Worm (Caenorhabditis elegans) whole organism, early embryonic: ENCODE measurements around the gene bud-31.

ENCODE experiments used
- B0310.2 ChIP-seq: sonication (generic microtip); optimal IDR thresholded peaks from 2 replicates; lab custom pipeline; 2016; ENCODE audit warnings: mild to moderate bottlenecking, missing genetic modification characterization, missing compliant biosample characterization
- F13C5.2 ChIP-seq: sonication (generic microtip); optimal IDR thresholded peaks from 2 replicates; lab custom pipeline; 2017; ENCODE audit warnings: mild to moderate bottlenecking, missing genetic modification characterization, inconsistent platforms, missing compliant biosample characterization
- aly-1 ChIP-seq: sonication (generic microtip); optimal IDR thresholded peaks from 2 replicates; lab custom pipeline; 2016; ENCODE audit warnings: missing genetic modification characterization, missing compliant biosample characterization
- ama-1 ChIP-seq: fragments of 150-350 bp; optimal IDR thresholded peaks from 2 replicates; lab custom pipeline; 2014
- ceh-13 ChIP-seq: fragments of 200-800 bp; sonication (Bioruptor generic); optimal IDR thresholded peaks from 2 replicates; lab custom pipeline; 2018; ENCODE audit warnings: mild to moderate bottlenecking, missing genetic modification characterization, missing compliant biosample characterization
- ceh-36 ChIP-seq: sonication (generic microtip); optimal IDR thresholded peaks from 2 replicates; lab custom pipeline; 2016; ENCODE audit warnings: missing genetic modification characterization, inconsistent platforms, missing compliant biosample characterization
- ets-7 ChIP-seq: sonication (generic microtip); optimal IDR thresholded peaks from 2 replicates; lab custom pipeline; 2016; ENCODE audit warnings: missing genotype, missing genetic modification characterization, missing compliant biosample characterization
- flt-1 ChIP-seq: fragments of 200-800 bp; sonication (Bioruptor generic); IDR thresholded peaks from 2 replicates; pipeline ENCODE4 v1.3.6; 2022; ENCODE audit warnings: missing genetic modification characterization, missing compliant biosample characterization
- hmbx-1 ChIP-seq: sonication (generic microtip); optimal IDR thresholded peaks from 2 replicates; lab custom pipeline; 2016; ENCODE audit warnings: mild to moderate bottlenecking, missing genetic modification characterization, missing compliant biosample characterization
- hmg-4 ChIP-seq: fragments of 200-800 bp; sonication (Bioruptor generic); optimal IDR thresholded peaks from 2 replicates; lab custom pipeline; 2018; ENCODE audit warnings: mild to moderate bottlenecking, missing genetic modification characterization, missing compliant biosample characterization
- hnd-1 ChIP-seq: sonication (generic microtip); optimal IDR thresholded peaks from 2 replicates; lab custom pipeline; 2016; ENCODE audit warnings: missing genetic modification characterization, missing compliant biosample characterization
- pes-1 ChIP-seq: fragments of 200-800 bp; sonication (Bioruptor generic); IDR thresholded peaks from 2 replicates; pipeline ENCODE4 v1.3.6; 2022; ENCODE audit warnings: missing genetic modification reagents, missing genetic modification characterization, missing compliant biosample characterization
- scrt-1 ChIP-seq: fragments of 200-800 bp; sonication (Bioruptor generic); IDR thresholded peaks from 2 replicates; pipeline ENCODE4 v1.3.6; 2022; ENCODE audit warnings: missing genetic modification characterization, missing compliant biosample characterization
- sea-1 ChIP-seq: fragments of 200-800 bp; sonication (Bioruptor generic); conservative IDR thresholded peaks from 2 replicates; pipeline ENCODE4 v1.3.6; 2022; ENCODE audit warnings: missing genetic modification characterization, missing compliant biosample characterization
- tbx-11 ChIP-seq: fragments of 200-800 bp; sonication (Bioruptor generic); IDR thresholded peaks from 2 replicates; pipeline ENCODE4 v1.3.6; 2022; ENCODE audit warnings: missing genetic modification characterization, missing compliant biosample characterization
- tbx-37 ChIP-seq: fragments of 200-800 bp; sonication (Bioruptor generic); conservative IDR thresholded peaks from 2 replicates; pipeline ENCODE4 v1.3.6; 2022; ENCODE audit warnings: missing genetic modification reagents, missing genetic modification characterization, missing compliant biosample characterization
- tra-4 ChIP-seq: sonication (generic microtip); optimal IDR thresholded peaks from 2 replicates; lab custom pipeline; 2017; ENCODE audit warnings: missing genetic modification characterization, missing compliant biosample characterization

The bud-31 gene

DNA sequence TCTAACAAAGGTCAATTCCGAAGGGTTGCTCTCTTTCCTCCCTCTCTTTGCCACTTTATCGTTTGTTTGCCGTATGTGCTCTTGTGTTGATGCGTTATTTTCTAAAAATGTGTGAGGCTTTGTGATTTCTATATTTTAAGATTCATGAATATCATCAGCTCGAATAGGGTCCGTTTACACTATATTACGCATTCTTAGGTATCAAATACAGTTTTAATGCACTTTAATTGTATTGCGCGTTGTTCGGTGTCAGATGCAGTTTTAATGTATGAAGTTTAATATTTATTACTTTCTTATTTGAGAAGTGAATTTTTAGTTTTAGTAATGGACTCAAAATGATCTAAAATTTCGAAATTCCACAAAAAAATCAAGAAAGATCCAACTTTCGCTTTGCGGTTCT is at the start of gene bud-31:
TSS of gene bud-31 (minus strand) at position 101 of the 400 bp plus-strand sequence.
- no peak for TF ChIP-seq ceh-13 (GFP tag; lab: Kevin White, UChicago)
- no peak for TF ChIP-seq tbx-37 (GFP tag; lab: Robert Waterston, UW)

DNA sequence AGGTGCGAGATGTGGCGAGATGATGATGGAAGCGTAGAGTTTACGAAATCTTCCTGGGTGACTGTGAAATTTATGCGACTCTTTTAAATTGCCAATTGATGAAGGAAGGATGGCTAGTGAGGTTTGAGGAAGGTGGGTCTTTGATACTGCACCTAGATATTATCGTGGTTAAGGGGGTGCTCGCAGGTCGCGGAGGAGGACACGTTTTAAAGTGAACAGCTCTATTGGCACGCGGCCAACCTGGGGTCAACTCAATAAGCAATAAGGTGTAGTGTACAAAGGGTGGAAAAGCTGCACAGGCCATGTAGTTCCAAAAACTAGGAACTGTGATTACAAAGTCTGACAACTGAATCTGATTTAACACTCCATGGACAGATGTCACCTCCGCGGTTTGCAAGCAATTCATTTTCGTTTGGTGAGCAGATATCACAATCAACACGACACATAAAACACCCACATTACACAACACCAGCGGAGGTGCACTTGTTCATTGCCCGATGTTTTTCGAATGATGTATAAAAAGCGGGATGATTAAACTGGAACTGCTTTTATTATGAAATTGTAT is 49.1 kb upstream of the bud-31 start:
- TF ChIP-seq ceh-13 (GFP tag; lab: Kevin White, UChicago) = no peak
- TF ChIP-seq pes-1 (GFP tag; lab: Robert Waterston, UW) = no peak
- TF ChIP-seq scrt-1 = no peak
- TF ChIP-seq B0310.2 (tag; lab: Kevin White, UChicago) = no peak
- no peak for TF ChIP-seq sea-1 (GFP tag; lab: Robert Waterston, UW)
- TF ChIP-seq hmg-4 (GFP tag; lab: Kevin White, UChicago) = no peak
- no peak for TF ChIP-seq tbx-37 (GFP tag; lab: Robert Waterston, UW)
- no peak for TF ChIP-seq tra-4 (tag; lab: Kevin White, UChicago)
- no peak for TF ChIP-seq aly-1 (tag; lab: Kevin White, UChicago)
- TF ChIP-seq ceh-36 = no peak
- TF ChIP-seq tbx-11 (GFP tag; lab: Robert Waterston, UW) = no peak
- TF ChIP-seq flt-1 (GFP tag; lab: Robert Waterston, UW) = no peak
- TF ChIP-seq hnd-1 = no peak
- TF ChIP-seq hmbx-1 (tag; lab: Kevin White, UChicago) = no peak
- TF ChIP-seq F13C5.2 (tag; lab: Kevin White, UChicago) = no peak
- TF ChIP-seq ets-7 (tag; lab: Kevin White, UChicago) = no peak
- no peak for TF ChIP-seq ama-1 (lab: Kevin White, UChicago)

DNA sequence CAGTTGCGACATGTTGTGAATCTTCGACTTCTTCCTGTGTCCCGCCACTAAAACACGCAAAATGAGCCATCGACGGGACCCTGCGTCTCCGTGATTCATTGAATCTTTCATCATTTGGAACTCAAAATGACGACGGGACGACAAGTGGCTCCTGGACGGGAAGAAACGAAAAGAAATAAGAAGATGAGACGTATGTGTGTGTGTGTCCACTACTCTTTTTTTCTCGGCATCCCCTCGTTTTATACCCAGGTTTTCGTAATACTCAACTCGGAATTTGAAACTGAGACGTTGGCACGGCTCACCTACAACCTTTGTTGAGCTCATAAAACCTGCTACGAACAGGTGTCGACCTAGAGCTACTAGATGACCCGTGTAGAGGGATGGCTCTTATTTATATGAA is 48.2 kb upstream of the bud-31 start:
- TF ChIP-seq tbx-37 (GFP tag; lab: Robert Waterston, UW) = no peak
- no peak for TF ChIP-seq aly-1 (tag; lab: Kevin White, UChicago)

DNA sequence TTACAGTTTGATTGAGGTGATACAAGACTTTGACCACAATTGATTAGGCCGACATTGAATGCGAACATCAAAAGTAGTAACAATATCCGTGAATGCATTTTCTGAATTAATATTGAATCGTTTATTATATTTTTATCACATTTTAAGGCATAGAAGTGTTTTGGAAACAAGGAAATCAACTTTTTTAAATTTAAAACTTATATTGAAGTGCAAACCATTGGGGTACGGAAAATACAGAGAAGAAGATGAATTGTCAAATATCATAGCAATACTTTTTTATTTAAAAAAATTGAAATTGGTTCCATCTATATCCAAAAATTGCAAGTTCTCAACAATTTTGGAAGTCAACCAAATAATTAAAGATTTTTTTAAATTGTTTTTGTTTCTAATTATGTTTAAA is 46.9 kb upstream of the bud-31 start, which contains the start of gene T05G5.1:
TSS of gene T05G5.1 (minus strand) at position 101 of the 400 bp plus-strand sequence.
- TF ChIP-seq ceh-36 (no peak), scrt-1 (no peak), F13C5.2 (tag; lab: Kevin White, UChicago) (no peak), hmbx-1 (tag; lab: Kevin White, UChicago) (no peak), flt-1 (GFP tag; lab: Robert Waterston, UW) (no peak), hmg-4 (GFP tag; lab: Kevin White, UChicago) (no peak), ama-1 (lab: Kevin White, UChicago) (no peak), tbx-37 (GFP tag; lab: Robert Waterston, UW) (no peak), ets-7 (tag; lab: Kevin White, UChicago) (no peak), tra-4 (tag; lab: Kevin White, UChicago) (no peak), pes-1 (GFP tag; lab: Robert Waterston, UW) (no peak), sea-1 (GFP tag; lab: Robert Waterston, UW) (no peak), B0310.2 (tag; lab: Kevin White, UChicago) (no peak), tbx-11 (GFP tag; lab: Robert Waterston, UW) (no peak), ceh-13 (GFP tag; lab: Kevin White, UChicago) (no peak), hnd-1 (no peak), aly-1 (tag; lab: Kevin White, UChicago) (no peak)

DNA sequence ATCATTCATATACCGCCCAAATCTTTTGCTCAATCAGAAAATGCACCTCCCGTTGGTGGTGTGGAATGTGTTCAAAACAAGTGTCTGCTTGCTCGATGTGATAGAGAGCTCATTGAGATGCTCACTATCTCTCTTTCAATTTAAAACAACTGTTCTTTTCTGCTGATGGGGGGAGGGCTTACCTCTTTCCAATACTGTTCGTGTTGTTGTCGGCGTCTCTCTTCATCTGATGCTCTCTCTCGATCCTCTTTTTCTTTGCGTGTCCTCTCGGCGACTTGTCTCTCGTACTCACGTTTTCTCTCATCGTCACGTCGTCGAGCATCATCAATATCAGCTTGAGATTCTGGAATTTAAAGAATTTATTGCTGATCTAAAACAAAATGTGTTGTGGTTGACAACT is 45.7 kb upstream of the bud-31 start:
- TF ChIP-seq F13C5.2 (tag; lab: Kevin White, UChicago) = no peak
- TF ChIP-seq ceh-13 (GFP tag; lab: Kevin White, UChicago) = no peak
- TF ChIP-seq ets-7 (tag; lab: Kevin White, UChicago) = no peak
- TF ChIP-seq aly-1 (tag; lab: Kevin White, UChicago) = no peak
- no peak for TF ChIP-seq hmbx-1 (tag; lab: Kevin White, UChicago)
- no peak for TF ChIP-seq tbx-11 (GFP tag; lab: Robert Waterston, UW)
- TF ChIP-seq flt-1 (GFP tag; lab: Robert Waterston, UW) = no peak
- no peak for TF ChIP-seq pes-1 (GFP tag; lab: Robert Waterston, UW)
- no peak for TF ChIP-seq tra-4 (tag; lab: Kevin White, UChicago)
- no peak for TF ChIP-seq tbx-37 (GFP tag; lab: Robert Waterston, UW)
- no peak for TF ChIP-seq B0310.2 (tag; lab: Kevin White, UChicago)
- TF ChIP-seq hmg-4 (GFP tag; lab: Kevin White, UChicago) = no peak
- TF ChIP-seq ceh-36 = no peak
- no peak for TF ChIP-seq hnd-1

DNA sequence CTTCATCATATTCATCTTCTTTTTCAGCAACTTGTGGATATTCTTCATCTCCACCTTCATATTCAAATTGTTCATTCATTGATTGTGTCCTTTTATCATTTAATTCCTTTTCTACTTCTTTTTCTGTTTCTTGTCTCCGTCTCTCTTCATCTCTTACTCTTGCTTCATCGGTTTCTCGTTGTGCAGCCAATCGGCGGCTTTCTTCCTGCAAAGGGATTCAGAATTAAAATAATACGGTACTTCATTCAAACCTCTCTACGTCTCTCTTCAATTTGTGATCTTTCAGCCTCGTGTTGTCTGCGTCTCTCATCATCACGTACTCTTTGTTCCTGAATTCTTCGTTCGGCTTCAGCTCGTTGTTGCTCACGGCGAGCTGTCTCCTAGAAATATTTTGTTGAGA is 44.3 kb upstream of the bud-31 start:
- TF ChIP-seq tra-4 (tag; lab: Kevin White, UChicago) (no peak), hmbx-1 (tag; lab: Kevin White, UChicago) (no peak), scrt-1 (no peak), ama-1 (lab: Kevin White, UChicago) (no peak), ceh-36 (no peak), F13C5.2 (tag; lab: Kevin White, UChicago) (no peak)

DNA sequence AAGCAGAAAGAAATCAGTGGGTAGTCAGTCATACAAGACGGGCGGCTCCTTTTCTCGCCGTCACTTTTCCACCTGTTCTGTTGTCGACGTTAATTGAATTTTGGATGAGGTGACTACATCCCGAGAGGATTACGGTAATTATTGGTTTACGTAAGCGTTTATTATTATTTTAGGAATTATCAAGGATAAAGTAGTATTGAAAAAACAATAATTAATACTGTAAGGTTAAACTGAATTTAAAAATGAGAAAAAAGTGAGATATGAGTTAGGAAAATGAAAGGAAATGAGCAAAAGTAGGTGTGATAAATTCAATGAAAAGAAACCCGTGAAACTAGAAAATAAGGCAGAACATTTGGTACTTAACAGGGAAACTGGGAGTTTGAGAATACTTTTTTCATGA is 42.6 kb upstream of the bud-31 start, which contains the start of gene hlh-4:
TSS of gene hlh-4 (minus strand) at position 101 of the 400 bp plus-strand sequence.
- TF ChIP-seq ets-7 (tag; lab: Kevin White, UChicago) (no peak), tbx-11 (GFP tag; lab: Robert Waterston, UW) (no peak), hmg-4 (GFP tag; lab: Kevin White, UChicago) (no peak), ceh-36 (no peak), ceh-13 (GFP tag; lab: Kevin White, UChicago) (no peak), sea-1 (GFP tag; lab: Robert Waterston, UW) (no peak), tra-4 (tag; lab: Kevin White, UChicago) (no peak), pes-1 (GFP tag; lab: Robert Waterston, UW) (no peak), flt-1 (GFP tag; lab: Robert Waterston, UW) (no peak), aly-1 (tag; lab: Kevin White, UChicago) (no peak), F13C5.2 (tag; lab: Kevin White, UChicago) (no peak), tbx-37 (GFP tag; lab: Robert Waterston, UW) (no peak), ama-1 (lab: Kevin White, UChicago) (no peak), scrt-1 (no peak), hnd-1 (no peak), B0310.2 (tag; lab: Kevin White, UChicago) (no peak), hmbx-1 (tag; lab: Kevin White, UChicago) (no peak)
